3 fruit fly cellular contexts compared by ENCODE assay signal in genomic region chr3L:7747044-7747443, dm6.
TF ChIP-seq lines count a peak whose summit lies in the region.

Gene CG13685, plus strand, starts transcription at chr3L:7747344.

- no peak for TF ChIP-seq CTCF in whole organism, embryonic (GFP tag; optimal IDR thresholded peaks at IDR 0.05; lab: Kevin White, UChicago)

TF ChIP-seq in whole organism, embryonic, 481 proteins besides CTCF, POLR2A, EP300 and RAD21:
- TF ChIP-seq Trl (optimal IDR thresholded peaks at IDR 0.05; lab: Kevin White, UChicago) (peak; percentile 27 to 34), Trl (GFP tag; optimal IDR thresholded peaks at IDR 0.05; lab: Kevin White, UChicago) (no peak), CG7372 (GFP tag; IDR thresholded peaks at IDR 0.05; lab: Robert Waterston, UW) (peak; percentile 16; the same call in 1 of the 2 replicates), CG8388 (GFP tag; optimal IDR thresholded peaks at IDR 0.05; lab: Kevin White, UChicago) (no peak)

TF ChIP-seq in whole organism, prepupa, 60 proteins besides CTCF, POLR2A, EP300 and RAD21:
- TF ChIP-seq CG6792 (GFP tag; optimal IDR thresholded peaks at IDR 0.05; lab: Kevin White, UChicago) (no peak), Eip78C (GFP tag; lab: Kevin White, UChicago) (peak; percentile 25), Eip93F (GFP tag; optimal IDR thresholded peaks at IDR 0.05; lab: Kevin White, UChicago) (no peak), Smox (GFP tag; optimal IDR thresholded peaks at IDR 0.05; lab: Kevin White, UChicago) (no peak)

TF ChIP-seq in whole organism, pupa, 21 proteins besides CTCF, POLR2A, EP300 and RAD21:
- no peak for TF ChIP-seq gl (tag; optimal IDR thresholded peaks at IDR 0.05; lab: Kevin White, UChicago)
- TF ChIP-seq EcR (GFP tag; optimal IDR thresholded peaks at IDR 0.05; lab: Kevin White, UChicago): no peak
- no peak for TF ChIP-seq D1 (tag; optimal IDR thresholded peaks at IDR 0.05; lab: Kevin White, UChicago)
- peak; percentile 46; the same call in 1 of the 3 replicates for TF ChIP-seq CG4496 (GFP tag; IDR thresholded peaks at IDR 0.05; lab: Robert Waterston, UW)
- TF ChIP-seq CG32121 (GFP tag; IDR thresholded peaks at IDR 0.05; lab: Robert Waterston, UW): no peak
- no peak for TF ChIP-seq Ets98B (GFP tag; IDR thresholded peaks at IDR 0.05; lab: Robert Waterston, UW)
